Worm (Caenorhabditis elegans): ENCODE data around the gene flp-7.

DNA sequence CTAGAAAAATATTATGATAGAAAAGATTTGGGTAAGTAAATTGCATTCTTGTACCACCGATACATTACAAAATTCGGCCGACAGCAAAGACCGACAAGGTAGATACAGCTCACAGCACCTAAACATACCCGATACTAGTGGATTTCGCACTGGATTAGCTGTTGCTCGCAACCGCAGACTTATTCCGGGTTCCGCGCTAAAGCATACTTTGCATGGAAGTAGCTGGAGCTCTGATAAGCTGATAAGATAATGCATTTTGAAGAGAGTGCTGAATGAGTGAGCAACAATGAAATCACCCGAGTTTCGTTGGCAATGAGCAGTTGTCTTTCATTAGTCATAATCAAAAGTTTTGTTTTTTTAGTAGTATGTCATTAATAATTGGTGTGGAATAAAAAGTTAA lies 35.2 kb upstream of the flp-7 start:
- TF ChIP-seq ztf-11 (tag; optimal IDR thresholded peaks at IDR 0.05): no peak
- no peak for TF ChIP-seq unc-62 (GFP tag; optimal IDR thresholded peaks at IDR 0.05)
- TF ChIP-seq elt-1 (tag; optimal IDR thresholded peaks at IDR 0.05): no peak
- no peak for TF ChIP-seq ztf-4 (tag; optimal IDR thresholded peaks at IDR 0.05)
- no peak for TF ChIP-seq nhr-43 (tag; optimal IDR thresholded peaks at IDR 0.05; ENCODE audit: poor library complexity, severe bottlenecking)
- TF ChIP-seq nhr-12 (tag; optimal IDR thresholded peaks at IDR 0.05): no peak
- no peak for TF ChIP-seq nhr-237 (tag; optimal IDR thresholded peaks at IDR 0.05)
- no peak for TF ChIP-seq nfya-1 (tag; optimal IDR thresholded peaks at IDR 0.05; ENCODE audit: insufficient read depth)
- TF ChIP-seq hmg-11 (tag; optimal IDR thresholded peaks at IDR 0.05): no peak

Data from whole organism, L3 larva.